Fruit fly (Drosophila melanogaster) whole organism, embryonic: Measurements from ENCODE around the gene Dfd.

Source experiments
- ATbp ChIP-seq: fragments of 200-800 bp; sonication (Bioruptor generic); optimal IDR thresholded peaks from 2 replicates; lab custom pipeline; 2017; ENCODE audit warnings: missing biosample characterization, mild to moderate bottlenecking, missing genetic modification characterization, missing genetic modification reagents
- Awh ChIP-seq: fragments of 200-800 bp; sonication (Bioruptor generic); IDR thresholded peaks from 2 replicates; pipeline ENCODE4, ENCODE4 v1.3.6; 2022; ENCODE audit warnings: missing biosample characterization, missing genetic modification characterization
- Bgb ChIP-seq: fragments of 200-800 bp; sonication (Bioruptor generic); IDR thresholded peaks from 2 replicates; pipeline ENCODE4 v1.3.6; 2022; ENCODE audit warnings: missing biosample characterization, missing genetic modification characterization; ENCODE audit not compliant: partially characterized antibody
- CG10654 ChIP-seq: fragments of 200-800 bp; sonication (Bioruptor generic); optimal IDR thresholded peaks from 2 replicates; lab custom pipeline; 2016; ENCODE audit warnings: missing biosample characterization, missing genetic modification characterization
- CG17912 ChIP-seq: fragments of 200-800 bp; sonication (Bioruptor generic); optimal IDR thresholded peaks from 2 replicates; lab custom pipeline; 2018; ENCODE audit warnings: missing biosample characterization, mild to moderate bottlenecking, missing genetic modification characterization
- CG31365 ChIP-seq: fragments of 200-800 bp; sonication (Bioruptor generic); optimal IDR thresholded peaks from 2 replicates; lab custom pipeline; 2018; ENCODE audit warnings: missing biosample characterization, mild to moderate bottlenecking, missing genetic modification characterization
- CG32767 ChIP-seq: fragments of 200-800 bp; sonication (Bioruptor generic); IDR thresholded peaks from 2 replicates; pipeline ENCODE4 v1.3.6; 2022; ENCODE audit warnings: missing biosample characterization, missing genetic modification characterization
- CG4707 ChIP-seq: fragments of 200-800 bp; sonication (Bioruptor generic); optimal IDR thresholded peaks from 2 replicates; lab custom pipeline; 2018; ENCODE audit warnings: missing biosample characterization, mild to moderate bottlenecking, missing genetic modification characterization, moderate library complexity
- CG5180 ChIP-seq: fragments of 200-800 bp; sonication (Bioruptor generic); optimal IDR thresholded peaks from 3 replicates; lab custom pipeline; 2017; ENCODE audit warnings: missing biosample characterization, missing genetic modification characterization, mild to moderate bottlenecking, moderate library complexity, missing genetic modification reagents
- CG6813 ChIP-seq: fragments of 200-800 bp; sonication (Bioruptor generic); optimal IDR thresholded peaks from 2 replicates; lab custom pipeline; 2017; ENCODE audit warnings: missing biosample characterization, missing genetic modification characterization, mild to moderate bottlenecking, moderate library complexity, missing genetic modification reagents
- CG7556 ChIP-seq: fragments of 200-800 bp; sonication (Bioruptor generic); optimal IDR thresholded peaks from 2 replicates; lab custom pipeline; 2017; ENCODE audit warnings: missing biosample characterization, mild to moderate bottlenecking, missing genetic modification characterization
- CG8924 ChIP-seq: fragments of 200-800 bp; optimal IDR thresholded peaks from 3 replicates; lab custom pipeline; 2019; ENCODE audit warnings: missing biosample characterization, mild to moderate bottlenecking, missing genetic modification characterization, moderate library complexity
- CrebB ChIP-seq: fragments of 200-800 bp; sonication (Bioruptor generic); optimal IDR thresholded peaks from 3 replicates; lab custom pipeline; 2018; ENCODE audit warnings: missing biosample characterization, mild to moderate bottlenecking, missing genetic modification characterization
- Eip74EF ChIP-seq, 2 experiments: fragments of 200-800 bp in 1 of 2; fragments of >200 bp in 1 of 2; sonication (Bioruptor generic) in 1 of 2; optimal IDR thresholded peaks; 2 replicates each; lab custom pipeline; 2017 to 2019; ENCODE audit warnings: missing biosample characterization in 2 of 2, missing genetic modification characterization in 2 of 2, mild to moderate bottlenecking in 1 of 2, moderate library complexity in 1 of 2
- Hr78 ChIP-seq, 2 experiments: fragments of 200-800 bp in 1 of 2; fragments of >200 bp in 1 of 2; sonication (Bioruptor generic) in 1 of 2; optimal IDR thresholded peaks; 2 replicates each; lab custom pipeline; 2017 to 2019; ENCODE audit warnings: missing biosample characterization in 2 of 2, missing genetic modification characterization in 2 of 2, mild to moderate bottlenecking in 1 of 2, moderate library complexity in 1 of 2
- Pdp1 ChIP-seq, 2 experiments: fragments of 200-800 bp; sonication (Bioruptor generic); optimal IDR thresholded peaks; 3 replicates each; lab custom pipeline; 2016; ENCODE audit warnings: missing biosample characterization in 2 of 2, missing genetic modification characterization in 2 of 2, mild to moderate bottlenecking in 1 of 2, moderate library complexity in 1 of 2
- Six4 ChIP-seq: fragments of 200-800 bp; sonication (Bioruptor generic); optimal IDR thresholded peaks from 2 replicates; lab custom pipeline; 2016; ENCODE audit warnings: missing biosample characterization, missing genetic modification characterization
- Sox100B ChIP-seq: fragments of 200-800 bp; sonication (Bioruptor generic); optimal IDR thresholded peaks from 3 replicates; lab custom pipeline; 2018; ENCODE audit warnings: missing biosample characterization, mild to moderate bottlenecking, missing genetic modification characterization
- abd-A ChIP-seq: fragments of 200-800 bp; sonication (Bioruptor generic); optimal IDR thresholded peaks from 3 replicates; lab custom pipeline; 2019; ENCODE audit warnings: missing biosample characterization, mild to moderate bottlenecking, missing genetic modification characterization, moderate library complexity
- chinmo ChIP-seq: fragments of 200-800 bp; sonication (Bioruptor generic); IDR thresholded peaks from 4 replicates; pipeline ENCODE4 v1.3.6; 2022; ENCODE audit warnings: missing biosample characterization, missing genetic modification characterization; ENCODE audit not compliant: partially characterized antibody
- ci ChIP-seq: fragments of 200-800 bp; sonication (Bioruptor generic); IDR thresholded peaks from 3 replicates; pipeline ENCODE4 v1.3.6; 2022; ENCODE audit warnings: missing biosample characterization, missing genetic modification characterization
- dysf ChIP-seq: fragments of 200-800 bp; sonication (Bioruptor generic); IDR thresholded peaks from 3 replicates; pipeline ENCODE4 v1.3.6; 2022; ENCODE audit warnings: missing biosample characterization, missing genetic modification characterization
- hbn ChIP-seq: fragments of 200-800 bp; sonication (Bioruptor generic); IDR thresholded peaks from 2 replicates; pipeline ENCODE4 v1.3.6; 2022; ENCODE audit warnings: missing biosample characterization, missing genetic modification characterization; ENCODE audit not compliant: partially characterized antibody
- lab ChIP-seq: fragments of 200-800 bp; sonication (Bioruptor generic); optimal IDR thresholded peaks from 3 replicates; lab custom pipeline; 2017; ENCODE audit warnings: missing biosample characterization, missing genetic modification characterization, mild to moderate bottlenecking, moderate library complexity, missing genetic modification reagents
- oc ChIP-seq: fragments of 200-800 bp; sonication (Bioruptor generic); optimal IDR thresholded peaks from 2 replicates; lab custom pipeline; 2018; ENCODE audit warnings: missing biosample characterization, mild to moderate bottlenecking, missing genetic modification characterization, moderate library complexity
- otp ChIP-seq: fragments of 200-800 bp; sonication (Bioruptor generic); IDR thresholded peaks from 3 replicates; pipeline ENCODE4, ENCODE4 v1.3.6; 2022; ENCODE audit warnings: missing biosample characterization, missing genetic modification characterization
- pros ChIP-seq: fragments of 200-800 bp; sonication (Bioruptor generic); optimal IDR thresholded peaks from 3 replicates; lab custom pipeline; 2019; ENCODE audit warnings: missing biosample characterization, mild to moderate bottlenecking, missing genetic modification characterization, moderate library complexity
- sd ChIP-seq: fragments of 200-800 bp; sonication (Bioruptor generic); optimal IDR thresholded peaks from 3 replicates; lab custom pipeline; 2018; ENCODE audit warnings: missing biosample characterization, mild to moderate bottlenecking, missing genetic modification characterization, moderate library complexity
- sens ChIP-seq: fragments of 200-800 bp; sonication (Bioruptor generic); peaks from one replicate; lab custom pipeline; 2016; ENCODE audit warnings: missing biosample characterization, missing genetic modification characterization
- slou ChIP-seq: fragments of 200-800 bp; sonication (Bioruptor generic); optimal IDR thresholded peaks from 3 replicates; lab custom pipeline; 2016; ENCODE audit warnings: missing biosample characterization, missing genetic modification characterization
- sqz ChIP-seq: fragments of 200-800 bp; sonication (Bioruptor generic); optimal IDR thresholded peaks from 3 replicates; lab custom pipeline; 2018; ENCODE audit warnings: missing biosample characterization, mild to moderate bottlenecking, missing genetic modification characterization
- stc ChIP-seq: fragments of 200-800 bp; sonication (Bioruptor generic); IDR thresholded peaks from 2 replicates; pipeline ENCODE4 v1.3.6; 2022; ENCODE audit warnings: missing biosample characterization, missing genetic modification characterization
- vvl ChIP-seq: fragments of 200-800 bp; sonication (Bioruptor generic); IDR thresholded peaks from 2 replicates; pipeline ENCODE4 v1.3.6; 2022; ENCODE audit warnings: missing biosample characterization, missing genetic modification characterization

Dfd gene

dm6 chr3R:6813259-6813658 lies 21.6 kb downstream of the Dfd start (continued):
- no peak for TF ChIP-seq Eip74EF (GFP tag; optimal IDR thresholded peaks at IDR 0.05; lab: Kevin White, UChicago)
- no peak for TF ChIP-seq CG31365 (tag; lab: Kevin White, UChicago)
- no peak for TF ChIP-seq dysf (GFP tag; lab: Robert Waterston, UW)
- no peak for TF ChIP-seq CrebB
- TF ChIP-seq otp (GFP tag; lab: Robert Waterston, UW) = no peak
- TF ChIP-seq Six4 (GFP tag; lab: Kevin White, UChicago) = no peak
- TF ChIP-seq hbn (GFP tag; lab: Robert Waterston, UW) = no peak
- no peak for TF ChIP-seq CG10654
- no peak for TF ChIP-seq CG8924 (tag; lab: Kevin White, UChicago)
- no peak for TF ChIP-seq Sox100B (GFP tag; lab: Kevin White, UChicago)
- TF ChIP-seq Bgb (GFP tag; lab: Robert Waterston, UW) = no peak
- TF ChIP-seq CG32767 (GFP tag; lab: Robert Waterston, UW) = 0 out of 2 replicates have a peak, but pooled peaks have one; percentile 3
- TF ChIP-seq CG6813 (GFP tag; lab: Kevin White, UChicago) = no peak

- 0 out of 2 replicates have a peak, but pooled peaks have one; percentile 44 for TF ChIP-seq Awh
- TF ChIP-seq abd-A (tag; lab: Kevin White, UChicago) = peak; percentile 90
- peak in 1 of 2 experiments; percentile 60 for TF ChIP-seq Pdp1 (GFP tag; optimal IDR thresholded peaks at IDR 0.05; lab: Kevin White, UChicago)
- TF ChIP-seq CG7556 (GFP tag; lab: Kevin White, UChicago) = no peak
- TF ChIP-seq slou = no peak
- TF ChIP-seq sqz (GFP tag; lab: Kevin White, UChicago) = peak; percentile 63
- TF ChIP-seq pros (GFP tag; lab: Kevin White, UChicago) = no peak
- TF ChIP-seq oc (tag; lab: Kevin White, UChicago) = peak; percentile 41
- peak in 1 of 2 experiments; percentile 36 for TF ChIP-seq Hr78 (GFP tag; optimal IDR thresholded peaks at IDR 0.05; lab: Kevin White, UChicago)
- TF ChIP-seq sens (GFP tag; lab: Kevin White, UChicago) = peak; percentile 58
- TF ChIP-seq CG5180 (GFP tag; lab: Kevin White, UChicago) = peak; percentile 1
- TF ChIP-seq stc (GFP tag; lab: Robert Waterston, UW) = peak; percentile 42; the same call in 1 of the 2 replicates
- TF ChIP-seq sd = peak; percentile 75
- peak; percentile 10 for TF ChIP-seq CG4707 (GFP tag; lab: Kevin White, UChicago)
- peak; percentile 33 for TF ChIP-seq CG17912 (GFP tag; lab: Kevin White, UChicago)
- peak; percentile 59; the same call in 1 of the 2 replicates for TF ChIP-seq vvl (GFP tag; lab: Robert Waterston, UW)
- 0 out of 4 replicates have a peak, but pooled peaks have one; percentile 17 for TF ChIP-seq chinmo (GFP tag; lab: Robert Waterston, UW)
- TF ChIP-seq ci (GFP tag; lab: Robert Waterston, UW) = peak; percentile 10; the same call in 1 of the 3 replicates
- no peak for TF ChIP-seq lab (GFP tag; lab: Kevin White, UChicago)
- peak; percentile 22 for TF ChIP-seq ATbp (GFP tag; lab: Kevin White, UChicago)
Observed at dm6 chr3R:6813941-6814556, 22.4 kb downstream of the Dfd start.
